Worm (Caenorhabditis elegans) whole organism, early embryonic: Measurements from ENCODE around the gene K09F6.10.

Experiments
- B0310.2 ChIP-seq: sonication (generic microtip); optimal IDR thresholded peaks from 2 replicates; lab custom pipeline; 2016; ENCODE audit warnings: mild to moderate bottlenecking, missing genetic modification characterization, missing compliant biosample characterization
- F13C5.2 ChIP-seq: sonication (generic microtip); optimal IDR thresholded peaks from 2 replicates; lab custom pipeline; 2017; ENCODE audit warnings: mild to moderate bottlenecking, missing genetic modification characterization, inconsistent platforms, missing compliant biosample characterization
- aly-1 ChIP-seq: sonication (generic microtip); optimal IDR thresholded peaks from 2 replicates; lab custom pipeline; 2016; ENCODE audit warnings: missing genetic modification characterization, missing compliant biosample characterization
- ama-1 ChIP-seq: fragments of 150-350 bp; optimal IDR thresholded peaks from 2 replicates; lab custom pipeline; 2014
- ceh-13 ChIP-seq: fragments of 200-800 bp; sonication (Bioruptor generic); optimal IDR thresholded peaks from 2 replicates; lab custom pipeline; 2018; ENCODE audit warnings: mild to moderate bottlenecking, missing genetic modification characterization, missing compliant biosample characterization
- ceh-36 ChIP-seq: sonication (generic microtip); optimal IDR thresholded peaks from 2 replicates; lab custom pipeline; 2016; ENCODE audit warnings: missing genetic modification characterization, inconsistent platforms, missing compliant biosample characterization
- ets-7 ChIP-seq: sonication (generic microtip); optimal IDR thresholded peaks from 2 replicates; lab custom pipeline; 2016; ENCODE audit warnings: missing genotype, missing genetic modification characterization, missing compliant biosample characterization
- flt-1 ChIP-seq: fragments of 200-800 bp; sonication (Bioruptor generic); IDR thresholded peaks from 2 replicates; pipeline ENCODE4 v1.3.6; 2022; ENCODE audit warnings: missing genetic modification characterization, missing compliant biosample characterization
- hmbx-1 ChIP-seq: sonication (generic microtip); optimal IDR thresholded peaks from 2 replicates; lab custom pipeline; 2016; ENCODE audit warnings: mild to moderate bottlenecking, missing genetic modification characterization, missing compliant biosample characterization
- hmg-4 ChIP-seq: fragments of 200-800 bp; sonication (Bioruptor generic); optimal IDR thresholded peaks from 2 replicates; lab custom pipeline; 2018; ENCODE audit warnings: mild to moderate bottlenecking, missing genetic modification characterization, missing compliant biosample characterization
- hnd-1 ChIP-seq: sonication (generic microtip); optimal IDR thresholded peaks from 2 replicates; lab custom pipeline; 2016; ENCODE audit warnings: missing genetic modification characterization, missing compliant biosample characterization
- pes-1 ChIP-seq: fragments of 200-800 bp; sonication (Bioruptor generic); IDR thresholded peaks from 2 replicates; pipeline ENCODE4 v1.3.6; 2022; ENCODE audit warnings: missing genetic modification reagents, missing genetic modification characterization, missing compliant biosample characterization
- scrt-1 ChIP-seq: fragments of 200-800 bp; sonication (Bioruptor generic); IDR thresholded peaks from 2 replicates; pipeline ENCODE4 v1.3.6; 2022; ENCODE audit warnings: missing genetic modification characterization, missing compliant biosample characterization
- sea-1 ChIP-seq: fragments of 200-800 bp; sonication (Bioruptor generic); conservative IDR thresholded peaks from 2 replicates; pipeline ENCODE4 v1.3.6; 2022; ENCODE audit warnings: missing genetic modification characterization, missing compliant biosample characterization
- tbx-11 ChIP-seq: fragments of 200-800 bp; sonication (Bioruptor generic); IDR thresholded peaks from 2 replicates; pipeline ENCODE4 v1.3.6; 2022; ENCODE audit warnings: missing genetic modification characterization, missing compliant biosample characterization
- tbx-37 ChIP-seq: fragments of 200-800 bp; sonication (Bioruptor generic); conservative IDR thresholded peaks from 2 replicates; pipeline ENCODE4 v1.3.6; 2022; ENCODE audit warnings: missing genetic modification reagents, missing genetic modification characterization, missing compliant biosample characterization
- tra-4 ChIP-seq: sonication (generic microtip); optimal IDR thresholded peaks from 2 replicates; lab custom pipeline; 2017; ENCODE audit warnings: missing genetic modification characterization, missing compliant biosample characterization

The K09F6.10 gene

DNA sequence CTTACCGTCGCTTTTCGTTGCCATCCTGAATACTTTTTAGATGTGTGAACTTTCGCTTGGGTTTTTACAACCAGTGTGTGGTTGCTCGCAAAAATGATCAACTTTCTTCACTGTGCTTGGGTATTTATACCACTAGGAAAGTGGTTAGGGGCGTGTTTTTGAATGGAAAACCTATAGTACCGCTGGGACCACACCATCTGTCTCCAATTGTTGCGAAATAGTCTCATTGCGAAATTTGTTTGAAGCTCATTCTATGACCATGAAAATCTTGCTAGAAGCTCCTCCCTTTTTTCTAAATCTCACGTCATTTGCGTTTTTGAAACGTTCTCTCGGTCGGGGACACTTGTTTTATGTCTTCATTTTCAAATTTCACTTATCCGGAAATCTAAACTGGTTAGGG lies at the start of gene K09F6.10, which contains the start of gene K09F6.13:
TSS of gene K09F6.10 (minus strand) at position 86 of the 400 bp plus-strand sequence.
TSS of gene K09F6.13 (plus strand) at position 317 of the 400 bp plus-strand sequence.
- TF ChIP-seq ama-1 (lab: Kevin White, UChicago) (no peak), tra-4 (tag; lab: Kevin White, UChicago) (no peak), aly-1 (tag; lab: Kevin White, UChicago) (no peak), scrt-1 (GFP tag; lab: Robert Waterston, UW) (no peak), tbx-37 (GFP tag; lab: Robert Waterston, UW) (no peak), B0310.2 (no peak), pes-1 (GFP tag; lab: Robert Waterston, UW) (no peak), ceh-36 (tag; lab: Kevin White, UChicago) (no peak), tbx-11 (no peak), hnd-1 (tag; lab: Kevin White, UChicago) (no peak)

DNA sequence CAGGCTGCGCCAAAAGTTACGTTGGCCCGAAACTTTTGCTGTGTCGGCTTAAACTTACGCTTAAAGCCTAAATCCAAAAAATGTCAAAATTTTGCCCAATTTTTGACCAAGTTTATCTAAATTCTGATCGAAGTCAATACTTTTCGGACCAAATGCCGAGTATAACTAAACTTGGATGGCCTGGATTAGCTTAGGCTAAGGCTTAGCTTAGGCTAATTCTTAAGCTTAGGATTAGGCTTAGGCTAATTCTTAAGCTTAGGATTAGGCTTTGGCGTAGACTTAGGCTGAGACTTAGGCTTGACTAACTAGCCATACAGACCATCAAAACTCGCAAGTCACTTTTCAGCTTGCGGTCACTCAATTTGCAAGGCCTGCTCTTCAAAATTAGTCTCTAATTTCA lies 47.5 kb upstream of the K09F6.10 start:
- TF ChIP-seq ceh-36 (tag; lab: Kevin White, UChicago) (peak; percentile 71), sea-1 (no peak)

DNA sequence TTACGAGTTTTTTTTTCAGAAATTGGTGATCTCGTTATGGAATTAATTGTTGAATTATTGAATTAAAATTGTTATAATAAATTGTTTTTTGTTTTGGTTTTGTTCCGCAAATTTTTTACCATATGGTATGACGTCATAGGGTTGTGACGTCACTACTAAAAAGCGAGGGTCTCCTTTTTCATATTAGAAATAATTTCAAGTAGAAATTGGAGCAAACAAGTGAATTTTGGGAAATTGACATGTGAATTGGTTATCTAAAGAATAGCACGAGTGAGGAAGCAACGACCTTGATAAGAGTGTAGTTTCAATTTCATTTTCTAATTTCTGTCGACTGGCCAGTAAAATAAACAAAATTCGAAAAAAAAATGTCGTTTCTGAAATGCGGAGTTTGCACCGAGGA lies 46.9 kb upstream of the K09F6.10 start, which contains the start of gene F43C11.7:
TSS of gene F43C11.7 (plus strand) at position 326 of the 400 bp plus-strand sequence.
- TF ChIP-seq hnd-1 (tag; lab: Kevin White, UChicago) (no peak), tbx-11 (no peak), scrt-1 (GFP tag; lab: Robert Waterston, UW) (no peak), F13C5.2 (no peak), hmbx-1 (no peak), ceh-36 (tag; lab: Kevin White, UChicago) (no peak), ets-7 (no peak), pes-1 (GFP tag; lab: Robert Waterston, UW) (no peak), aly-1 (tag; lab: Kevin White, UChicago) (no peak), ama-1 (lab: Kevin White, UChicago) (no peak), tbx-37 (GFP tag; lab: Robert Waterston, UW) (no peak), sea-1 (no peak), ceh-13 (GFP tag; lab: Kevin White, UChicago) (no peak), B0310.2 (no peak), tra-4 (tag; lab: Kevin White, UChicago) (no peak), flt-1 (GFP tag; lab: Robert Waterston, UW) (no peak), hmg-4 (GFP tag; lab: Kevin White, UChicago) (no peak)

DNA sequence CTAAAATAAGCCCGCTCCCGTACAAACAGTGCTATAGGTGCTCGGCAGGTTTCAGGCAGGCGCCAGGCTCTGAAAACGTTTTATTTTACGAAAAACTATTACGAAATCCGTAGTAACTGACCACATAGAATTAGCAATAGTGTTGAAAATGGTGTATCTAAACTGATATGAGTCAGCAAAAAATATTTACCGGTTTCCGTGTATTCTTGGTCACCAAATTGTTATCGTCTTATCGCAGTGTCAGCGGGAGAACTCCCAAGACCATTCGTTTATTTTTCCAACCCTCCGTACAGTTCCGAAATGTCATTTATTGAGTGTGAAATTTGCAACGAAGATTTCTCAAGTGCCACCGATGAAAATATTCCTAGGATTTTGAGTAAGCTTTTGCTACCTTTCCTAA lies 43.5 kb upstream of the K09F6.10 start, which contains the start of gene F43C11.8:
TSS of gene F43C11.8 (plus strand) at position 301 of the 400 bp plus-strand sequence.
- TF ChIP-seq scrt-1 (GFP tag; lab: Robert Waterston, UW) (no peak), hmg-4 (GFP tag; lab: Kevin White, UChicago) (no peak), hnd-1 (tag; lab: Kevin White, UChicago) (no peak), tbx-11 (no peak), ets-7 (no peak), ceh-36 (tag; lab: Kevin White, UChicago) (no peak), ceh-13 (GFP tag; lab: Kevin White, UChicago) (no peak), flt-1 (GFP tag; lab: Robert Waterston, UW) (no peak), sea-1 (no peak), tbx-37 (GFP tag; lab: Robert Waterston, UW) (no peak), pes-1 (GFP tag; lab: Robert Waterston, UW) (no peak), tra-4 (tag; lab: Kevin White, UChicago) (no peak), aly-1 (tag; lab: Kevin White, UChicago) (no peak), F13C5.2 (no peak), hmbx-1 (no peak), ama-1 (lab: Kevin White, UChicago) (no peak), B0310.2 (no peak)

DNA sequence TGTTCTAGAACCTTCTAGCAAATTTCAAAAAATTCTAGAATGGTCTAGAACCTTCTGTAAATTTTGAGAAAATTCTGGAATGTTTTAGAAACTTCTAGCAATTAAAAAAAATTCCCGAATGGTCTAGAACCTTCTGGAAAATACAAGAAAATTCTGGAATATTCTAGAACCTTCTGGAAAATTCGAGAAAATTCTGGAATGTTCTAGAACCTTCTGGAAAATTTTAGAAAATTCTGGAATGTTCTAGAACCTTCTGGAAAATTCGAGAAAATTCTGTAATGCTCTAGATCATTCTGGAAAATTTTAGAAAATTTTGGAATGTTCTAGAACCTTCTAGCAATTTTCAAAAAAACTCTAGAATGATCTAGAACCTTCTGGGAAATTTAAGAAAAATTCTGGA lies 41.8 kb upstream of the K09F6.10 start:
- no peak for TF ChIP-seq ama-1 (lab: Kevin White, UChicago)
- no peak for TF ChIP-seq sea-1
- TF ChIP-seq flt-1 (GFP tag; lab: Robert Waterston, UW), result no peak
- TF ChIP-seq ceh-36 (tag; lab: Kevin White, UChicago), result no peak
- no peak for TF ChIP-seq F13C5.2

DNA sequence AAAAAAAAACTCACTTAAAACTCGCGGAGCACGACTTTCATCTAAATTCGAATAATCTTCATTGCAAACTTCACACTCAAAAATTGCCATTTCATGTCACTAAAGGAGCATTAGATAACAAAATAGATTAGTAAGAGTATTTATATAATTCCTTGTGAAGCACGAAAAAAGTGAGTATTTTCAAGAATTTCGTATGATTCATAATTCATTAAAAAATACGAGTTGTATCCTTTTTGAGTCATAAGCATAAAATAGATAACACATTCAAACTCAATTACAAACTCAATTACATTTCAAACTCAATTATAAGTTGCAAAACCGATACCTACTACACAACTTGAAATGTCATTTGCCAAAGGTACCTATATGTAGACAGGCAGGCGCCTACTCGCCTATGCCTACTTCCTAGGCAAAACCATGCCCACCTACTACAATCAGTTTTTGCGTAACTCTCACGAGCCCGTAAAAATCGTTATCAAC lies 40.3 kb upstream of the K09F6.10 start, which contains the start of the genes ZK1240.8 and ZK1240.1:
TSS of gene ZK1240.8 (minus strand) at position 101 of the 480 bp plus-strand sequence.
TSS of gene ZK1240.1 (plus strand) at position 430 of the 480 bp plus-strand sequence.
- no peak for TF ChIP-seq hnd-1 (tag; lab: Kevin White, UChicago)
- no peak for TF ChIP-seq ama-1 (lab: Kevin White, UChicago)
- no peak for TF ChIP-seq flt-1 (GFP tag; lab: Robert Waterston, UW)
- TF ChIP-seq ets-7, result no peak
- TF ChIP-seq tra-4 (tag; lab: Kevin White, UChicago), result no peak
- no peak for TF ChIP-seq B0310.2
- TF ChIP-seq hmbx-1, result no peak
- TF ChIP-seq pes-1 (GFP tag; lab: Robert Waterston, UW), result no peak

DNA sequence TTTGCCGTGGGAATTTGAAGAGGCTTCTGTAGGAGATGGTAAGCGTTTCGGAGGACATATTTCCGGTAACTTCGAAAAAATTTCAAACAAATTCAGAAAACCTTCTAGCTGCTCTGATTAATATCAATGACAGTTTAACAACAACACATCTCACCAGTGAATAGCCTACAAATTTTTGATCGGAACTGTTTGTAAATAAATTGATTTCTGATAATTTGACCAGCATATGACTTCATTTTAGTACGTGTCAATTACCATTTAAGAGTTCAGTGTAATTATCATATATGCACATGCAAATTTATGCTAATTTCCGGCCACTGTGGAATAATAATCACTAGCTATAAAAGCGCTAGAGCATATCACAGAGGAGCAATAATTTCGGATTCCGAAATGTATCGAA lies 36.3 kb upstream of the K09F6.10 start, which contains the start of gene ZK1240.11:
TSS of gene ZK1240.11 (plus strand) at position 301 of the 400 bp plus-strand sequence.
- TF ChIP-seq hnd-1 (tag; lab: Kevin White, UChicago) (no peak), ceh-36 (tag; lab: Kevin White, UChicago) (no peak), hmbx-1 (no peak), scrt-1 (GFP tag; lab: Robert Waterston, UW) (no peak), sea-1 (no peak), tra-4 (tag; lab: Kevin White, UChicago) (no peak), pes-1 (GFP tag; lab: Robert Waterston, UW) (no peak), F13C5.2 (no peak), ama-1 (lab: Kevin White, UChicago) (no peak), B0310.2 (no peak), ets-7 (no peak), flt-1 (GFP tag; lab: Robert Waterston, UW) (no peak), tbx-37 (GFP tag; lab: Robert Waterston, UW) (no peak), ceh-13 (GFP tag; lab: Kevin White, UChicago) (no peak), hmg-4 (GFP tag; lab: Kevin White, UChicago) (no peak), tbx-11 (no peak), aly-1 (tag; lab: Kevin White, UChicago) (no peak)
